Fruit fly (Drosophila melanogaster) whole organism, embryonic: Measurements from ENCODE around the gene CG6843.

Source experiments
- Aef1 ChIP-seq: fragments of 200-800 bp; sonication (Bioruptor generic); IDR thresholded peaks from 3 replicates; pipeline ENCODE4 v1.3.6; 2022; ENCODE audit warnings: missing biosample characterization, missing genetic modification characterization
- Awh ChIP-seq: fragments of 200-800 bp; sonication (Bioruptor generic); IDR thresholded peaks from 2 replicates; pipeline ENCODE4, ENCODE4 v1.3.6; 2022; ENCODE audit warnings: missing biosample characterization, missing genetic modification characterization
- CG10274 ChIP-seq: fragments of 200-800 bp; sonication (Bioruptor generic); optimal IDR thresholded peaks from 3 replicates; lab custom pipeline; 2017; ENCODE audit warnings: missing biosample characterization, mild to moderate bottlenecking, missing genetic modification characterization
- CG10979 ChIP-seq: fragments of 200-800 bp; sonication (Bioruptor generic); optimal IDR thresholded peaks from 2 replicates; lab custom pipeline; 2018; ENCODE audit warnings: missing biosample characterization, mild to moderate bottlenecking, missing genetic modification characterization, moderate library complexity
- CG11085 ChIP-seq: fragments of 200-800 bp; sonication (Bioruptor generic); IDR thresholded peaks from 2 replicates; pipeline ENCODE4 v1.3.6; 2022; ENCODE audit warnings: missing biosample characterization, missing genetic modification characterization
- CG1233 ChIP-seq: fragments of 200-800 bp; sonication (Bioruptor generic); optimal IDR thresholded peaks from 4 replicates; lab custom pipeline; 2018; ENCODE audit warnings: missing biosample characterization, mild to moderate bottlenecking, missing genetic modification characterization
- CG12391 ChIP-seq: fragments of 200-800 bp; sonication (Bioruptor generic); optimal IDR thresholded peaks from 3 replicates; lab custom pipeline; 2018; ENCODE audit warnings: missing biosample characterization, mild to moderate bottlenecking, missing genetic modification characterization, moderate library complexity
- CG12942 ChIP-seq: fragments of 200-800 bp; sonication (Bioruptor generic); optimal IDR thresholded peaks from 3 replicates; lab custom pipeline; 2016; ENCODE audit warnings: missing biosample characterization, missing genetic modification characterization
- CG13123 ChIP-seq: fragments of 200-800 bp; sonication (Bioruptor generic); optimal IDR thresholded peaks from 2 replicates; lab custom pipeline; 2016; ENCODE audit warnings: missing biosample characterization, missing genetic modification characterization
- CG15269 ChIP-seq: fragments of 200-800 bp; sonication (Bioruptor generic); optimal IDR thresholded peaks from 2 replicates; lab custom pipeline; 2018; ENCODE audit warnings: missing biosample characterization, mild to moderate bottlenecking, missing genetic modification characterization, moderate library complexity
- CG15601 ChIP-seq: fragments of 200-800 bp; sonication (Bioruptor generic); optimal IDR thresholded peaks from 3 replicates; lab custom pipeline; 2019; ENCODE audit warnings: missing biosample characterization, mild to moderate bottlenecking, missing genetic modification characterization, moderate library complexity
- CG1602 ChIP-seq: fragments of 200-800 bp; sonication (Bioruptor generic); optimal IDR thresholded peaks from 3 replicates; lab custom pipeline; 2016; ENCODE audit warnings: missing biosample characterization, missing genetic modification characterization
- CG17359 ChIP-seq: fragments of 200-800 bp; sonication (Bioruptor generic); optimal IDR thresholded peaks from 3 replicates; lab custom pipeline; 2018; ENCODE audit warnings: missing biosample characterization, mild to moderate bottlenecking, missing genetic modification characterization, moderate library complexity
- CG17385 ChIP-seq: fragments of 200-800 bp; sonication (Bioruptor generic); optimal IDR thresholded peaks from 3 replicates; lab custom pipeline; 2018; ENCODE audit warnings: missing biosample characterization, mild to moderate bottlenecking, missing genetic modification characterization
- CG2712 ChIP-seq: fragments of 200-800 bp; optimal IDR thresholded peaks from 3 replicates; lab custom pipeline; 2019; ENCODE audit warnings: missing biosample characterization, mild to moderate bottlenecking, missing genetic modification characterization, moderate library complexity
- CG30020 ChIP-seq: fragments of 200-800 bp; optimal IDR thresholded peaks from 2 replicates; lab custom pipeline; 2019; ENCODE audit warnings: missing biosample characterization, mild to moderate bottlenecking, missing genetic modification characterization, moderate library complexity
- CG31388 ChIP-seq: fragments of 200-800 bp; sonication (Bioruptor generic); optimal IDR thresholded peaks from 2 replicates; lab custom pipeline; 2016; ENCODE audit warnings: missing biosample characterization, missing genetic modification characterization
- CG34376 ChIP-seq: fragments of 200-800 bp; sonication (Bioruptor generic); optimal IDR thresholded peaks from 2 replicates; lab custom pipeline; 2018; ENCODE audit warnings: missing biosample characterization, mild to moderate bottlenecking, missing genetic modification characterization
- CG3847 ChIP-seq: fragments of 200-800 bp; sonication (Bioruptor generic); IDR thresholded peaks from 2 replicates; pipeline ENCODE4 v1.3.6; 2022; ENCODE audit warnings: missing biosample characterization, missing genetic modification characterization
- CG4282 ChIP-seq: fragments of 200-800 bp; sonication (Bioruptor generic); optimal IDR thresholded peaks from 2 replicates; lab custom pipeline; 2016; ENCODE audit warnings: missing biosample characterization, missing genetic modification characterization
- CG4707 ChIP-seq: fragments of 200-800 bp; sonication (Bioruptor generic); optimal IDR thresholded peaks from 2 replicates; lab custom pipeline; 2018; ENCODE audit warnings: missing biosample characterization, mild to moderate bottlenecking, missing genetic modification characterization, moderate library complexity
- CG5245 ChIP-seq: fragments of 200-800 bp; sonication (Bioruptor generic); optimal IDR thresholded peaks from 3 replicates; lab custom pipeline; 2016; ENCODE audit warnings: missing biosample characterization, missing genetic modification characterization
- CG6854 ChIP-seq: fragments of 200-800 bp; sonication (Bioruptor generic); optimal IDR thresholded peaks from 3 replicates; lab custom pipeline; 2017; ENCODE audit warnings: missing biosample characterization, mild to moderate bottlenecking, missing genetic modification characterization
- CG7556 ChIP-seq: fragments of 200-800 bp; sonication (Bioruptor generic); optimal IDR thresholded peaks from 2 replicates; lab custom pipeline; 2017; ENCODE audit warnings: missing biosample characterization, mild to moderate bottlenecking, missing genetic modification characterization
- CG8924 ChIP-seq: fragments of 200-800 bp; optimal IDR thresholded peaks from 3 replicates; lab custom pipeline; 2019; ENCODE audit warnings: missing biosample characterization, mild to moderate bottlenecking, missing genetic modification characterization, moderate library complexity
- D ChIP-seq, 2 experiments: fragments of 200-800 bp in 1 of 2; fragments of >200 bp in 1 of 2; sonication (Bioruptor generic) in 1 of 2; optimal IDR thresholded peaks; 2 replicates in 1 of 2; 3 replicates in 1 of 2; lab custom pipeline; 2017; ENCODE audit warnings: mild to moderate bottlenecking in 1 of 2, missing biosample characterization in 1 of 2, missing genetic modification characterization in 1 of 2, missing genetic modification reagents in 1 of 2
- Ets65A ChIP-seq: fragments of 200-800 bp; sonication (Bioruptor generic); peaks from one replicate; lab custom pipeline; 2016; ENCODE audit warnings: missing biosample characterization, missing genetic modification characterization
- Ets97D ChIP-seq: fragments of 200-800 bp; sonication (Bioruptor generic); optimal IDR thresholded peaks from 3 replicates; lab custom pipeline; 2016; ENCODE audit warnings: missing biosample characterization, missing genetic modification characterization
- H15 ChIP-seq: fragments of 200-800 bp; sonication (Bioruptor generic); IDR thresholded peaks from 3 replicates; pipeline ENCODE4 v1.3.6; 2022; ENCODE audit warnings: missing biosample characterization, missing genetic modification characterization
- Hand ChIP-seq: fragments of 200-800 bp; sonication (Bioruptor generic); optimal IDR thresholded peaks from 2 replicates; lab custom pipeline; 2017; ENCODE audit warnings: mild to moderate bottlenecking, missing biosample characterization, missing genetic modification reagents, missing genetic modification characterization
- Hr51 ChIP-seq, 2 experiments: fragments of 200-800 bp; sonication (Bioruptor generic); optimal IDR thresholded peaks; 2 replicates in 1 of 2; 3 replicates in 1 of 2; lab custom pipeline; 2016 to 2018; ENCODE audit warnings: missing biosample characterization in 2 of 2, missing genetic modification characterization in 2 of 2, mild to moderate bottlenecking in 1 of 2, moderate library complexity in 1 of 2
- Max ChIP-seq: fragments of 200-800 bp; sonication (Bioruptor generic); optimal IDR thresholded peaks from 2 replicates; lab custom pipeline; 2016; ENCODE audit warnings: missing biosample characterization, mild to moderate bottlenecking, missing genetic modification characterization
- Sox100B ChIP-seq: fragments of 200-800 bp; sonication (Bioruptor generic); optimal IDR thresholded peaks from 3 replicates; lab custom pipeline; 2018; ENCODE audit warnings: missing biosample characterization, mild to moderate bottlenecking, missing genetic modification characterization
- aop ChIP-seq: fragments of 200-800 bp; sonication (Bioruptor generic); IDR thresholded peaks from 2 replicates; pipeline ENCODE4 v1.3.6; 2022; ENCODE audit warnings: missing biosample characterization, missing genetic modification characterization
- ap ChIP-seq: fragments of 200-800 bp; sonication (Bioruptor generic); IDR thresholded peaks from 2 replicates; pipeline ENCODE4 v1.3.6; 2022; ENCODE audit warnings: missing biosample characterization, missing genetic modification characterization
- chif ChIP-seq, 2 experiments: fragments of 200-800 bp; sonication (Bioruptor generic); optimal IDR thresholded peaks; 3 replicates each; lab custom pipeline; 2016; ENCODE audit warnings: missing biosample characterization in 2 of 2, missing genetic modification characterization in 2 of 2
- chm ChIP-seq: fragments of 200-800 bp; sonication (Bioruptor generic); IDR thresholded peaks from 2 replicates; pipeline ENCODE4 v1.3.6; 2022; ENCODE audit warnings: missing biosample characterization, missing genetic modification characterization
- chn ChIP-seq: fragments of 200-800 bp; sonication (Bioruptor generic); optimal IDR thresholded peaks from 2 replicates; lab custom pipeline; 2016; ENCODE audit warnings: missing biosample characterization, missing genetic modification characterization
- dysf ChIP-seq: fragments of 200-800 bp; sonication (Bioruptor generic); IDR thresholded peaks from 3 replicates; pipeline ENCODE4 v1.3.6; 2022; ENCODE audit warnings: missing biosample characterization, missing genetic modification characterization
- gem ChIP-seq: fragments of 200-800 bp; sonication (Bioruptor generic); optimal IDR thresholded peaks from 2 replicates; lab custom pipeline; 2019; ENCODE audit warnings: missing biosample characterization, mild to moderate bottlenecking, missing genetic modification characterization, moderate library complexity
- ind ChIP-seq: fragments of 200-800 bp; sonication (Bioruptor generic); optimal IDR thresholded peaks from 3 replicates; lab custom pipeline; 2016; ENCODE audit warnings: missing biosample characterization, missing genetic modification characterization
- insv ChIP-seq, 2 experiments: fragments of 200-800 bp; sonication (Bioruptor generic); optimal IDR thresholded peaks; 3 replicates each; lab custom pipeline; 2016 to 2018; ENCODE audit warnings: missing biosample characterization in 2 of 2, missing genetic modification characterization in 2 of 2
- knrl ChIP-seq: fragments of 200-800 bp; sonication (Bioruptor generic); IDR thresholded peaks from 3 replicates; pipeline ENCODE4 v1.3.6; 2022; ENCODE audit warnings: missing biosample characterization, missing genetic modification characterization; ENCODE audit not compliant: partially characterized antibody
- mam ChIP-seq: fragments of 200-800 bp; sonication (Bioruptor generic); optimal IDR thresholded peaks from 3 replicates; lab custom pipeline; 2016; ENCODE audit warnings: missing biosample characterization, missing genetic modification characterization
- nmo ChIP-seq: fragments of 200-800 bp; sonication (Bioruptor generic); optimal IDR thresholded peaks from 2 replicates; lab custom pipeline; 2018; ENCODE audit warnings: missing biosample characterization, mild to moderate bottlenecking, missing genetic modification characterization, moderate library complexity
- org-1 ChIP-seq: fragments of 200-800 bp; sonication (Bioruptor generic); optimal IDR thresholded peaks from 2 replicates; lab custom pipeline; 2017; ENCODE audit warnings: missing biosample characterization, missing genetic modification characterization
- sima ChIP-seq: fragments of 200-800 bp; sonication (Bioruptor generic); optimal IDR thresholded peaks from 2 replicates; lab custom pipeline; 2016; ENCODE audit warnings: missing biosample characterization, missing genetic modification characterization
- vfl ChIP-seq: fragments of 200-800 bp; sonication (Bioruptor generic); optimal IDR thresholded peaks from 2 replicates; lab custom pipeline; 2016; ENCODE audit warnings: missing biosample characterization, missing genetic modification characterization
- zfh1 ChIP-seq: fragments of 200-800 bp; sonication (Bioruptor generic); IDR thresholded peaks from 3 replicates; pipeline ENCODE4 v1.3.6; 2022; ENCODE audit warnings: missing biosample characterization, missing genetic modification characterization
- zfh2 ChIP-seq: fragments of 200-800 bp; sonication (Bioruptor generic); optimal IDR thresholded peaks from 2 replicates; lab custom pipeline; 2016; ENCODE audit warnings: missing biosample characterization, missing genetic modification characterization

Gene CG6843

dm6 chr3L:18870027-18870426 lies 31.4 kb upstream of the CG6843 start, which contains the start of gene Blos3 (continued):
- TF ChIP-seq CG10979 (tag; lab: Kevin White, UChicago): peak; percentile 51
- TF ChIP-seq H15 (GFP tag; lab: Robert Waterston, UW): 0 out of 3 replicates have a peak, but pooled peaks have one; percentile 33
- TF ChIP-seq ind: peak; percentile 52
- TF ChIP-seq CG4707: no peak
- no peak for TF ChIP-seq chm (GFP tag; lab: Robert Waterston, UW)
- no peak for TF ChIP-seq CG13123
- TF ChIP-seq Ets65A (GFP tag; lab: Kevin White, UChicago): peak; percentile 88
- peak; percentile 24 for TF ChIP-seq CG1233
- TF ChIP-seq chn (GFP tag; lab: Kevin White, UChicago): peak; percentile 52
- peak; percentile 11 for TF ChIP-seq sima
- 0 out of 3 replicates have a peak, but pooled peaks have one; percentile 34 for TF ChIP-seq zfh1 (GFP tag; lab: Robert Waterston, UW)
- no peak for TF ChIP-seq CG15269 (tag; lab: Kevin White, UChicago)
- no peak for TF ChIP-seq aop (GFP tag; lab: Robert Waterston, UW)
- peak; percentile 54 for TF ChIP-seq CG2712 (tag; lab: Kevin White, UChicago)
- no peak for TF ChIP-seq Sox100B (GFP tag; lab: Kevin White, UChicago)
- TF ChIP-seq CG4282 (GFP tag; lab: Kevin White, UChicago): no peak
- TF ChIP-seq CG6854 (GFP tag; lab: Kevin White, UChicago): no peak
- TF ChIP-seq CG34376 (GFP tag; lab: Kevin White, UChicago): peak; percentile 0
- TF ChIP-seq nmo (GFP tag; lab: Kevin White, UChicago): peak; percentile 11
- no peak for TF ChIP-seq insv (GFP tag; optimal IDR thresholded peaks at IDR 0.05; lab: Kevin White, UChicago)
- TF ChIP-seq CG3847 (GFP tag; lab: Robert Waterston, UW): 0 out of 2 replicates have a peak, but pooled peaks have one; percentile 6
- TF ChIP-seq CG7556 (GFP tag; lab: Kevin White, UChicago): peak; percentile 37
- no peak for TF ChIP-seq CG10274 (GFP tag; lab: Kevin White, UChicago)
- peak; percentile 3 for TF ChIP-seq CG17385 (GFP tag; lab: Kevin White, UChicago)
- TF ChIP-seq org-1 (GFP tag; lab: Kevin White, UChicago): no peak
- TF ChIP-seq CG17359 (tag; lab: Kevin White, UChicago): peak; percentile 58
- peak; percentile 6 for TF ChIP-seq CG15601 (tag; lab: Kevin White, UChicago)
- no peak for TF ChIP-seq Hand
- TF ChIP-seq Max (GFP tag; lab: Kevin White, UChicago): no peak
- TF ChIP-seq CG1602: peak; percentile 28
- TF ChIP-seq mam (GFP tag; lab: Kevin White, UChicago): peak; percentile 65
- TF ChIP-seq Awh: peak; percentile 38; the same call in 1 of the 2 replicates
- TF ChIP-seq Aef1: peak; percentile 20; the same call in 1 of the 3 replicates
- no peak for TF ChIP-seq dysf (GFP tag; lab: Robert Waterston, UW)
- no peak for TF ChIP-seq CG5245 (GFP tag; lab: Kevin White, UChicago)
- 0 out of 2 replicates have a peak, but pooled peaks have one; percentile 27 for TF ChIP-seq CG11085 (GFP tag; lab: Robert Waterston, UW)
- TF ChIP-seq Ets97D: peak; percentile 14
- peak; percentile 76 for TF ChIP-seq gem
- TF ChIP-seq knrl (GFP tag; lab: Robert Waterston, UW): no peak
- peak; percentile 22 for TF ChIP-seq CG12942 (GFP tag; lab: Kevin White, UChicago)
- TF ChIP-seq D (optimal IDR thresholded peaks at IDR 0.05; lab: Kevin White, UChicago): no peak
- no peak for TF ChIP-seq D (GFP tag; optimal IDR thresholded peaks at IDR 0.05; lab: Kevin White, UChicago)
- no peak for TF ChIP-seq CG31388
- peak in 1 of 2 experiments; percentile 9 for TF ChIP-seq Hr51 (GFP tag; optimal IDR thresholded peaks at IDR 0.05; lab: Kevin White, UChicago)
- peak; percentile 10 for TF ChIP-seq vfl
- peak; percentile 56 for TF ChIP-seq CG12391
- peak; percentile 7 to 13 for TF ChIP-seq chif (GFP tag; optimal IDR thresholded peaks at IDR 0.05; lab: Kevin White, UChicago)
- TF ChIP-seq ap (GFP tag; lab: Robert Waterston, UW): 0 out of 2 replicates have a peak, but pooled peaks have one; percentile 7
- peak; percentile 17 for TF ChIP-seq CG30020 (tag; lab: Kevin White, UChicago)
- TF ChIP-seq CG8924: peak; percentile 58
- TF ChIP-seq zfh2 (GFP tag; lab: Kevin White, UChicago): peak; percentile 65
